Worm (Caenorhabditis elegans) whole organism, L3 larva: ENCODE data around the gene snt-1.

Source experiments
- elt-1 ChIP-seq: fragments of 150-350 bp; optimal IDR thresholded peaks from 2 replicates; lab custom pipeline; 2014; ENCODE audit warnings: missing biosample characterization, missing genetic modification characterization
- elt-2 ChIP-seq: sonication (generic microtip); optimal IDR thresholded peaks from 2 replicates; lab custom pipeline; 2016; ENCODE audit warnings: missing genetic modification reagents, mild to moderate bottlenecking, missing genetic modification characterization, missing compliant biosample characterization

ce11 chrII:6835972-6836595 is 25.3 kb downstream of the snt-1 start:
- TF ChIP-seq elt-1 (tag; lab: Kevin White, UChicago) (no peak), elt-2 (tag; lab: Kevin White, UChicago) (no peak)
